Worm (Caenorhabditis elegans): ENCODE data around the gene B0252.8.

The B0252.8 gene

ce11 chrII:6928416-6928815, 12.4 kb downstream of the B0252.8 start, which contains the start of gene flcn-1:
flcn-1 (plus strand) TSS chrII:6928763.
- TF ChIP-seq hlh-30 (tag; optimal IDR thresholded peaks at IDR 0.05; ENCODE audit: insufficient read depth) (peak; percentile 66), hlh-15 (tag; optimal IDR thresholded peaks at IDR 0.05) (no peak)

ce11 chrII:6930072-6930471, 14.1 kb downstream of the B0252.8 start:
- TF ChIP-seq ets-4 (tag; optimal IDR thresholded peaks at IDR 0.05): no peak
- TF ChIP-seq ttx-3 (tag; optimal IDR thresholded peaks at IDR 0.05): no peak

- TF ChIP-seq rnt-1 (tag; optimal IDR thresholded peaks at IDR 0.05) (no peak), F13H6.1 (tag; optimal IDR thresholded peaks at IDR 0.05) (no peak), T23F11.4 (GFP tag; optimal IDR thresholded peaks at IDR 0.05) (no peak), gmeb-2 (tag; optimal IDR thresholded peaks at IDR 0.05) (no peak), pag-3 (tag; optimal IDR thresholded peaks at IDR 0.05; ENCODE audit: borderline replicate concordance) (no peak)
Measured at ce11 chrII:6932978-6933377, 17.0 kb downstream of the B0252.8 start.

ce11 chrII:6934729-6935128, 18.8 kb downstream of the B0252.8 start:
- no peak for TF ChIP-seq dve-1 (tag; optimal IDR thresholded peaks at IDR 0.05)
- peak; percentile 92 for TF ChIP-seq ceh-34 (tag; optimal IDR thresholded peaks at IDR 0.05)
- TF ChIP-seq syd-9 (tag; optimal IDR thresholded peaks at IDR 0.05): no peak
- TF ChIP-seq dmd-4 (tag; optimal IDR thresholded peaks at IDR 0.05; ENCODE audit: borderline replicate concordance): no peak
- TF ChIP-seq ceh-19 (GFP tag; optimal IDR thresholded peaks at IDR 0.05): peak; percentile 25
- no peak for TF ChIP-seq lim-6 (tag; optimal IDR thresholded peaks at IDR 0.05)
- TF ChIP-seq ama-1 (optimal IDR thresholded peaks at IDR 0.05): no peak
- TF ChIP-seq zip-5 (tag; optimal IDR thresholded peaks at IDR 0.05): no peak
- no peak for TF ChIP-seq eyg-1 (tag; optimal IDR thresholded peaks at IDR 0.05)
- TF ChIP-seq lin-11 (tag; optimal IDR thresholded peaks at IDR 0.05): no peak
- no peak for TF ChIP-seq odd-2 (tag; optimal IDR thresholded peaks at IDR 0.05)
- TF ChIP-seq ets-4 (tag; optimal IDR thresholded peaks at IDR 0.05): no peak
- TF ChIP-seq pros-1 (tag; optimal IDR thresholded peaks at IDR 0.05): no peak
- TF ChIP-seq pat-9 (tag; optimal IDR thresholded peaks at IDR 0.05): no peak
- TF ChIP-seq sox-2 (GFP tag; IDR thresholded peaks at IDR 0.05): no peak
- TF ChIP-seq elt-2 (tag; optimal IDR thresholded peaks at IDR 0.05): no peak
- no peak for TF ChIP-seq Y22D7AL.16 (tag; optimal IDR thresholded peaks at IDR 0.05)

ce11 chrII:6935975-6936374, 20.0 kb downstream of the B0252.8 start:
- no peak for TF ChIP-seq hlh-15 (tag; optimal IDR thresholded peaks at IDR 0.05)
- peak; percentile 26 for TF ChIP-seq unc-55 (GFP tag; optimal IDR thresholded peaks at IDR 0.05)

- TF ChIP-seq ceh-30 (tag; optimal IDR thresholded peaks at IDR 0.05) (no peak), tbx-2 (tag; optimal IDR thresholded peaks at IDR 0.05) (no peak), ceh-22 (tag; optimal IDR thresholded peaks at IDR 0.05) (no peak), madf-2 (tag; optimal IDR thresholded peaks at IDR 0.05) (no peak), nhr-232 (tag; optimal IDR thresholded peaks at IDR 0.05) (no peak), nfya-1 (tag; optimal IDR thresholded peaks at IDR 0.05) (no peak)
Measured at ce11 chrII:6936528-6936927, 20.6 kb downstream of the B0252.8 start.

ce11 chrII:6937057-6937456, 21.1 kb downstream of the B0252.8 start:
- no peak for TF ChIP-seq fax-1 (tag; optimal IDR thresholded peaks at IDR 0.05)
- TF ChIP-seq tbx-2 (tag; optimal IDR thresholded peaks at IDR 0.05): peak; percentile 41
